Fruit fly (Drosophila melanogaster) whole organism, adult: ENCODE data around the gene CG4982.

ENCODE experiments used
- CG11617 ChIP-seq: fragments of 200-800 bp; sonication (Bioruptor generic); optimal IDR thresholded peaks from 2 replicates; lab custom pipeline; 2017; ENCODE audit warnings: mild to moderate bottlenecking, missing biosample characterization, missing genetic modification reagents, missing genetic modification characterization
- CG12768 ChIP-seq: fragments of 200-800 bp; sonication (Bioruptor generic); optimal IDR thresholded peaks from 2 replicates; lab custom pipeline; 2017; ENCODE audit warnings: missing biosample characterization, missing genetic modification characterization, mild to moderate bottlenecking, moderate library complexity, missing genetic modification reagents
- CG14711 ChIP-seq: fragments of 200-800 bp; sonication (Bioruptor generic); optimal IDR thresholded peaks from 2 replicates; lab custom pipeline; 2018; ENCODE audit warnings: missing biosample characterization, mild to moderate bottlenecking, missing genetic modification characterization, moderate library complexity
- CG1620 ChIP-seq: fragments of 200-800 bp; sonication (Bioruptor generic); optimal IDR thresholded peaks from 2 replicates; lab custom pipeline; 2016; ENCODE audit warnings: missing biosample characterization, missing genetic modification characterization
- CG33017 ChIP-seq: fragments of 200-800 bp; sonication (Bioruptor generic); optimal IDR thresholded peaks from 2 replicates; lab custom pipeline; 2018; ENCODE audit warnings: missing biosample characterization, mild to moderate bottlenecking, missing genetic modification characterization, moderate library complexity
- CG5204 ChIP-seq: fragments of 200-800 bp; sonication (Bioruptor generic); optimal IDR thresholded peaks from 2 replicates; lab custom pipeline; 2016; ENCODE audit warnings: missing biosample characterization, missing genetic modification characterization
- CG7045 ChIP-seq: fragments of 200-800 bp; sonication (Bioruptor generic); optimal IDR thresholded peaks from 2 replicates; lab custom pipeline; 2017; ENCODE audit warnings: missing biosample characterization, mild to moderate bottlenecking, missing genetic modification characterization
- CG7101 ChIP-seq: fragments of 200-800 bp; sonication (Bioruptor generic); optimal IDR thresholded peaks from 2 replicates; lab custom pipeline; 2018; ENCODE audit warnings: missing biosample characterization, mild to moderate bottlenecking, missing genetic modification characterization, moderate library complexity
- Clk ChIP-seq: fragments of 200-800 bp; sonication (Bioruptor generic); optimal IDR thresholded peaks from 2 replicates; lab custom pipeline; 2017; ENCODE audit warnings: missing biosample characterization, missing genetic modification characterization
- Crg-1 ChIP-seq: fragments of 200-800 bp; sonication (Bioruptor generic); optimal IDR thresholded peaks from 2 replicates; lab custom pipeline; 2016; ENCODE audit warnings: missing biosample characterization, missing genetic modification characterization
- Hr96 ChIP-seq: fragments of 200-800 bp; sonication (Bioruptor generic); optimal IDR thresholded peaks from 2 replicates; lab custom pipeline; 2016; ENCODE audit warnings: missing biosample characterization, missing genetic modification characterization
- Mnt ChIP-seq: fragments of 200-800 bp; sonication (Bioruptor generic); optimal IDR thresholded peaks from 2 replicates; lab custom pipeline; 2016; ENCODE audit warnings: missing biosample characterization, mild to moderate bottlenecking, missing genetic modification characterization
- bab1 ChIP-seq: fragments of 200-800 bp; sonication (Bioruptor generic); optimal IDR thresholded peaks from 3 replicates; lab custom pipeline; 2019; ENCODE audit warnings: missing biosample characterization, mild to moderate bottlenecking, missing genetic modification characterization, moderate library complexity
- cic ChIP-seq: fragments of 200-800 bp; sonication (Bioruptor generic); optimal IDR thresholded peaks from 2 replicates; lab custom pipeline; 2017; ENCODE audit warnings: missing biosample characterization, mild to moderate bottlenecking, missing genetic modification characterization, moderate library complexity
- cnc ChIP-seq, 2 experiments: fragments of >200 bp; optimal IDR thresholded peaks; 2 replicates each; lab custom pipeline; 2017
- kay ChIP-seq: fragments of 200-800 bp; sonication (Bioruptor generic); peaks from one replicate; lab custom pipeline; 2016; ENCODE audit warnings: missing biosample characterization, missing genetic modification characterization, borderline replicate concordance
- ovo ChIP-seq: fragments of 200-800 bp; sonication (Bioruptor generic); optimal IDR thresholded peaks from 2 replicates; lab custom pipeline; 2016; ENCODE audit warnings: missing biosample characterization, missing genetic modification characterization
- pad ChIP-seq: fragments of 200-800 bp; sonication (Bioruptor generic); optimal IDR thresholded peaks from 3 replicates; lab custom pipeline; 2017; ENCODE audit warnings: missing biosample characterization, missing genetic modification characterization, mild to moderate bottlenecking, moderate library complexity, missing genetic modification reagents
- tj ChIP-seq: fragments of 200-800 bp; sonication (Bioruptor generic); optimal IDR thresholded peaks from 3 replicates; lab custom pipeline; 2017; ENCODE audit warnings: missing biosample characterization, mild to moderate bottlenecking, missing genetic modification characterization, moderate library complexity
- toe ChIP-seq: fragments of 200-800 bp; sonication (Bioruptor generic); optimal IDR thresholded peaks from 2 replicates; lab custom pipeline; 2016; ENCODE audit warnings: missing biosample characterization, missing genetic modification characterization

CG4982 gene

dm6 chr3L:16334876-16335275 lies 33.6 kb downstream of the CG4982 start:
- TF ChIP-seq Clk (GFP tag; lab: Kevin White, UChicago) (no peak), CG33017 (tag; lab: Kevin White, UChicago) (no peak), CG14711 (no peak), pad (GFP tag; lab: Kevin White, UChicago) (no peak), ovo (GFP tag; lab: Kevin White, UChicago) (no peak), kay (no peak), CG1620 (GFP tag; lab: Kevin White, UChicago) (no peak), cic (GFP tag; lab: Kevin White, UChicago) (no peak), cnc (optimal IDR thresholded peaks at IDR 0.05; lab: Kevin White, UChicago) (no peak), tj (GFP tag; lab: Kevin White, UChicago) (no peak), Crg-1 (GFP tag; lab: Kevin White, UChicago) (no peak), toe (GFP tag; lab: Kevin White, UChicago) (no peak)

- TF ChIP-seq CG14711: no peak
- TF ChIP-seq CG7101 (tag; lab: Kevin White, UChicago): no peak
- TF ChIP-seq Mnt: no peak
- TF ChIP-seq cnc (optimal IDR thresholded peaks at IDR 0.05; lab: Kevin White, UChicago): no peak
- TF ChIP-seq pad (GFP tag; lab: Kevin White, UChicago): no peak
- TF ChIP-seq CG11617 (GFP tag; lab: Kevin White, UChicago): no peak
Observed at dm6 chr3L:16337739-16338138, 36.5 kb downstream of the CG4982 start.

dm6 chr3L:16338703-16339102 lies 37.5 kb downstream of the CG4982 start, which contains the start of gene CG4998:
Gene CG4998 (plus strand): TSS chr3L:16339003.
- no peak for TF ChIP-seq Crg-1 (GFP tag; lab: Kevin White, UChicago)
- no peak for TF ChIP-seq CG14711

- TF ChIP-seq CG7045: no peak
- no peak for TF ChIP-seq bab1 (GFP tag; lab: Kevin White, UChicago)
- TF ChIP-seq CG12768: no peak
- no peak for TF ChIP-seq cic (GFP tag; lab: Kevin White, UChicago)
- no peak for TF ChIP-seq cnc (optimal IDR thresholded peaks at IDR 0.05; lab: Kevin White, UChicago)
- TF ChIP-seq Hr96 (GFP tag; lab: Kevin White, UChicago): no peak
- no peak for TF ChIP-seq pad (GFP tag; lab: Kevin White, UChicago)
- no peak for TF ChIP-seq Mnt
- TF ChIP-seq ovo (GFP tag; lab: Kevin White, UChicago): no peak
- TF ChIP-seq CG1620 (GFP tag; lab: Kevin White, UChicago): no peak
- no peak for TF ChIP-seq Clk (GFP tag; lab: Kevin White, UChicago)
- TF ChIP-seq CG11617 (GFP tag; lab: Kevin White, UChicago): no peak
Observed at dm6 chr3L:16339463-16339862, 38.2 kb downstream of the CG4982 start.

- TF ChIP-seq Clk (GFP tag; lab: Kevin White, UChicago): no peak
- no peak for TF ChIP-seq CG11617 (GFP tag; lab: Kevin White, UChicago)
- no peak for TF ChIP-seq cnc (optimal IDR thresholded peaks at IDR 0.05; lab: Kevin White, UChicago)
- TF ChIP-seq CG5204 (GFP tag; lab: Kevin White, UChicago): no peak
- no peak for TF ChIP-seq CG14711
- no peak for TF ChIP-seq Mnt
- no peak for TF ChIP-seq ovo (GFP tag; lab: Kevin White, UChicago)
Observed at dm6 chr3L:16339873-16340272, 38.6 kb downstream of the CG4982 start.

dm6 chr3L:16346023-16346422 lies 44.8 kb downstream of the CG4982 start, which contains the start of gene CG33257:
Gene CG33257 (plus strand): TSS chr3L:16346323.
- TF ChIP-seq CG12768: no peak
- no peak for TF ChIP-seq toe (GFP tag; lab: Kevin White, UChicago)
- no peak for TF ChIP-seq CG14711
- no peak for TF ChIP-seq pad (GFP tag; lab: Kevin White, UChicago)
- no peak for TF ChIP-seq CG11617 (GFP tag; lab: Kevin White, UChicago)
- no peak for TF ChIP-seq Crg-1 (GFP tag; lab: Kevin White, UChicago)
- no peak for TF ChIP-seq Mnt
- no peak for TF ChIP-seq cnc (optimal IDR thresholded peaks at IDR 0.05; lab: Kevin White, UChicago)
- TF ChIP-seq CG7101 (tag; lab: Kevin White, UChicago): no peak
- no peak for TF ChIP-seq CG33017 (tag; lab: Kevin White, UChicago)
- no peak for TF ChIP-seq Hr96 (GFP tag; lab: Kevin White, UChicago)
- TF ChIP-seq CG1620 (GFP tag; lab: Kevin White, UChicago): no peak
- no peak for TF ChIP-seq CG7045
- TF ChIP-seq kay: no peak
- no peak for TF ChIP-seq cic (GFP tag; lab: Kevin White, UChicago)
- no peak for TF ChIP-seq Clk (GFP tag; lab: Kevin White, UChicago)

dm6 chr3L:16347914-16348313 lies 46.7 kb downstream of the CG4982 start, which contains the start of gene mRpS34:
Gene mRpS34 (plus strand): TSS chr3L:16348074.
- TF ChIP-seq kay (no peak), tj (GFP tag; lab: Kevin White, UChicago) (no peak), CG5204 (GFP tag; lab: Kevin White, UChicago) (no peak), toe (GFP tag; lab: Kevin White, UChicago) (no peak), ovo (GFP tag; lab: Kevin White, UChicago) (no peak), cnc (optimal IDR thresholded peaks at IDR 0.05; lab: Kevin White, UChicago) (no peak), Hr96 (GFP tag; lab: Kevin White, UChicago) (no peak), CG11617 (GFP tag; lab: Kevin White, UChicago) (no peak), Clk (GFP tag; lab: Kevin White, UChicago) (no peak), bab1 (GFP tag; lab: Kevin White, UChicago) (no peak), CG7045 (no peak), CG33017 (tag; lab: Kevin White, UChicago) (no peak), CG1620 (GFP tag; lab: Kevin White, UChicago) (no peak), CG7101 (tag; lab: Kevin White, UChicago) (no peak), pad (GFP tag; lab: Kevin White, UChicago) (no peak), CG14711 (no peak), Crg-1 (GFP tag; lab: Kevin White, UChicago) (no peak), Mnt (no peak)
